Fruit fly (Drosophila melanogaster) whole organism, embryonic: ENCODE results near the gene Tdg.

Source experiments
- BEAF-32 ChIP-seq: fragments of 200-800 bp; sonication (Bioruptor generic); optimal IDR thresholded peaks from 3 replicates; lab custom pipeline; 2017; ENCODE audit warnings: missing biosample characterization, missing genetic modification characterization, mild to moderate bottlenecking, moderate library complexity, missing genetic modification reagents
- CG10274 ChIP-seq: fragments of 200-800 bp; sonication (Bioruptor generic); optimal IDR thresholded peaks from 3 replicates; lab custom pipeline; 2017; ENCODE audit warnings: missing biosample characterization, mild to moderate bottlenecking, missing genetic modification characterization
- CG11456 ChIP-seq: fragments of 200-800 bp; sonication (Bioruptor generic); IDR thresholded peaks from 3 replicates; pipeline ENCODE4 v1.3.6; 2022; ENCODE audit warnings: missing biosample characterization, missing genetic modification characterization
- CG11695 ChIP-seq: fragments of 200-800 bp; sonication (Bioruptor generic); IDR thresholded peaks from 3 replicates; pipeline ENCODE4 v1.3.6; 2022; ENCODE audit warnings: missing biosample characterization, missing genetic modification characterization
- CG11723 ChIP-seq: fragments of 200-800 bp; sonication (Bioruptor generic); optimal IDR thresholded peaks from 2 replicates; lab custom pipeline; 2017; ENCODE audit warnings: missing biosample characterization, mild to moderate bottlenecking, missing genetic modification characterization
- CG12071 ChIP-seq: fragments of 200-800 bp; sonication (Bioruptor generic); optimal IDR thresholded peaks from 3 replicates; lab custom pipeline; 2018; ENCODE audit warnings: missing biosample characterization, mild to moderate bottlenecking, missing genetic modification characterization
- CG12659 ChIP-seq: fragments of 200-800 bp; sonication (Bioruptor generic); optimal IDR thresholded peaks from 3 replicates; lab custom pipeline; 2017; ENCODE audit warnings: mild to moderate bottlenecking, missing biosample characterization, missing genetic modification reagents, missing genetic modification characterization
- CG12744 ChIP-seq: fragments of 200-800 bp; sonication (Bioruptor generic); optimal IDR thresholded peaks from 2 replicates; lab custom pipeline; 2016; ENCODE audit warnings: missing biosample characterization, missing genetic modification characterization
- CG13123 ChIP-seq: fragments of 200-800 bp; sonication (Bioruptor generic); optimal IDR thresholded peaks from 2 replicates; lab custom pipeline; 2016; ENCODE audit warnings: missing biosample characterization, missing genetic modification characterization
- CG13296 ChIP-seq: fragments of 200-800 bp; sonication (Bioruptor generic); optimal IDR thresholded peaks from 3 replicates; lab custom pipeline; 2018; ENCODE audit warnings: missing biosample characterization, mild to moderate bottlenecking, missing genetic modification characterization
- CG14860 ChIP-seq: fragments of 200-800 bp; sonication (Bioruptor generic); IDR thresholded peaks from 3 replicates; pipeline ENCODE4 v1.3.6; 2022; ENCODE audit warnings: missing biosample characterization, missing genetic modification characterization; ENCODE audit not compliant: partially characterized antibody
- CG17385 ChIP-seq: fragments of 200-800 bp; sonication (Bioruptor generic); optimal IDR thresholded peaks from 3 replicates; lab custom pipeline; 2018; ENCODE audit warnings: missing biosample characterization, mild to moderate bottlenecking, missing genetic modification characterization
- CG17568 ChIP-seq: fragments of 200-800 bp; sonication (Bioruptor generic); optimal IDR thresholded peaks from 2 replicates; lab custom pipeline; 2018; ENCODE audit warnings: missing biosample characterization, mild to moderate bottlenecking, missing genetic modification characterization, moderate library complexity
- CG18262 ChIP-seq: fragments of 200-800 bp; optimal IDR thresholded peaks from 3 replicates; lab custom pipeline; 2019; ENCODE audit warnings: missing biosample characterization, mild to moderate bottlenecking, missing genetic modification characterization, moderate library complexity
- CG30020 ChIP-seq: fragments of 200-800 bp; optimal IDR thresholded peaks from 2 replicates; lab custom pipeline; 2019; ENCODE audit warnings: missing biosample characterization, mild to moderate bottlenecking, missing genetic modification characterization, moderate library complexity
- CG3995 ChIP-seq: fragments of 200-800 bp; sonication (Bioruptor generic); optimal IDR thresholded peaks from 3 replicates; lab custom pipeline; 2016; ENCODE audit warnings: missing biosample characterization, missing genetic modification characterization
- CG8924 ChIP-seq: fragments of 200-800 bp; optimal IDR thresholded peaks from 3 replicates; lab custom pipeline; 2019; ENCODE audit warnings: missing biosample characterization, mild to moderate bottlenecking, missing genetic modification characterization, moderate library complexity
- CG9215 ChIP-seq: fragments of 200-800 bp; sonication (Bioruptor generic); IDR thresholded peaks from 2 replicates; pipeline ENCODE4 v1.3.6; 2022; ENCODE audit warnings: missing biosample characterization, missing genetic modification characterization
- CG9797 ChIP-seq: fragments of 200-800 bp; sonication (Bioruptor generic); optimal IDR thresholded peaks from 3 replicates; lab custom pipeline; 2018; ENCODE audit warnings: missing biosample characterization, mild to moderate bottlenecking, missing genetic modification characterization
- CHES-1-like ChIP-seq: fragments of 200-800 bp; sonication (Bioruptor generic); optimal IDR thresholded peaks from 2 replicates; lab custom pipeline; 2016; ENCODE audit warnings: missing biosample characterization, missing genetic modification characterization
- CTCF ChIP-seq: fragments of 200-800 bp; sonication (Bioruptor generic); optimal IDR thresholded peaks from 2 replicates; lab custom pipeline; 2017; ENCODE audit warnings: missing biosample characterization, mild to moderate bottlenecking, missing genetic modification characterization, moderate library complexity
- Doc3 ChIP-seq: fragments of 200-800 bp; sonication (Bioruptor generic); IDR thresholded peaks from 3 replicates; pipeline ENCODE4 v1.3.6; 2022; ENCODE audit warnings: missing biosample characterization, missing genetic modification characterization; ENCODE audit not compliant: partially characterized antibody
- Dp ChIP-seq: fragments of 200-800 bp; sonication (Bioruptor generic); optimal IDR thresholded peaks from 2 replicates; lab custom pipeline; 2018; ENCODE audit warnings: missing biosample characterization, mild to moderate bottlenecking, missing genetic modification characterization, moderate library complexity
- HmgD ChIP-seq: fragments of 200-800 bp; sonication (Bioruptor generic); optimal IDR thresholded peaks from 3 replicates; lab custom pipeline; 2016; ENCODE audit warnings: missing biosample characterization, missing genetic modification characterization
- Kr ChIP-seq: fragments of 200-800 bp; sonication (Bioruptor generic); optimal IDR thresholded peaks from 2 replicates; lab custom pipeline; 2017; ENCODE audit warnings: missing biosample characterization, mild to moderate bottlenecking, missing genetic modification characterization
- Lhr ChIP-seq: fragments of 200-800 bp; sonication (Bioruptor generic); optimal IDR thresholded peaks from 3 replicates; lab custom pipeline; 2017; ENCODE audit warnings: mild to moderate bottlenecking, missing biosample characterization, missing genetic modification reagents, missing genetic modification characterization
- NfI ChIP-seq: fragments of 200-800 bp; sonication (Bioruptor generic); optimal IDR thresholded peaks from 3 replicates; lab custom pipeline; 2018; ENCODE audit warnings: missing biosample characterization, mild to moderate bottlenecking, missing genetic modification characterization, moderate library complexity
- Opbp ChIP-seq: fragments of 200-800 bp; sonication (Bioruptor generic); IDR thresholded peaks from 3 replicates; pipeline ENCODE4 v1.3.6; 2022; ENCODE audit warnings: missing biosample characterization, missing genetic modification characterization; ENCODE audit not compliant: partially characterized antibody
- Xbp1 ChIP-seq: fragments of 200-800 bp; sonication (Bioruptor generic); optimal IDR thresholded peaks from 3 replicates; lab custom pipeline; 2016; ENCODE audit warnings: missing biosample characterization, mild to moderate bottlenecking, missing genetic modification characterization
- ase ChIP-seq: fragments of 200-800 bp; sonication (Bioruptor generic); IDR thresholded peaks from 3 replicates; pipeline ENCODE4 v1.3.6; 2022; ENCODE audit warnings: missing biosample characterization, missing genetic modification characterization
- bbx ChIP-seq: fragments of 200-800 bp; sonication (Bioruptor generic); IDR thresholded peaks from 2 replicates; pipeline ENCODE4 v1.3.6; 2022; ENCODE audit warnings: missing biosample characterization, missing genetic modification characterization; ENCODE audit not compliant: partially characterized antibody
- bsh ChIP-seq, 2 experiments: fragments of 200-800 bp; sonication (Bioruptor generic); optimal IDR thresholded peaks; 2 replicates each; lab custom pipeline; 2017 to 2018; ENCODE audit warnings: mild to moderate bottlenecking in 2 of 2, missing biosample characterization in 2 of 2, missing genetic modification characterization in 2 of 2, moderate library complexity in 1 of 2
- cas ChIP-seq: fragments of 200-800 bp; sonication (Bioruptor generic); IDR thresholded peaks from 2 replicates; pipeline ENCODE4 v1.3.6; 2022; ENCODE audit warnings: missing biosample characterization, missing genetic modification characterization
- cg ChIP-seq: fragments of 200-800 bp; sonication (Bioruptor generic); optimal IDR thresholded peaks from 3 replicates; lab custom pipeline; 2019; ENCODE audit warnings: missing biosample characterization, mild to moderate bottlenecking, missing genetic modification characterization, moderate library complexity
- ci ChIP-seq: fragments of 200-800 bp; sonication (Bioruptor generic); IDR thresholded peaks from 3 replicates; pipeline ENCODE4 v1.3.6; 2022; ENCODE audit warnings: missing biosample characterization, missing genetic modification characterization
- croc ChIP-seq: fragments of 200-800 bp; sonication (Bioruptor generic); conservative IDR thresholded peaks from 3 replicates; pipeline ENCODE4 v1.3.6; 2022; ENCODE audit warnings: missing biosample characterization, missing genetic modification characterization
- dan ChIP-seq: fragments of 200-800 bp; sonication (Bioruptor generic); IDR thresholded peaks from 2 replicates; pipeline ENCODE4 v1.3.6; 2022; ENCODE audit warnings: missing biosample characterization, missing genetic modification characterization
- fd96Cb ChIP-seq: fragments of 200-800 bp; sonication (Bioruptor generic); optimal IDR thresholded peaks from 2 replicates; lab custom pipeline; 2018; ENCODE audit warnings: missing biosample characterization, mild to moderate bottlenecking, missing genetic modification characterization, moderate library complexity
- gfzf ChIP-seq: fragments of 200-800 bp; sonication (Bioruptor generic); optimal IDR thresholded peaks from 2 replicates; lab custom pipeline; 2016; ENCODE audit warnings: missing biosample characterization, mild to moderate bottlenecking, missing genetic modification characterization, moderate library complexity
- gt ChIP-seq: fragments of 200-800 bp; sonication (Bioruptor generic); IDR thresholded peaks from 2 replicates; pipeline ENCODE4 v1.3.6; 2022; ENCODE audit warnings: missing biosample characterization, missing genetic modification characterization
- her ChIP-seq: fragments of 200-800 bp; sonication (Bioruptor generic); optimal IDR thresholded peaks from 2 replicates; lab custom pipeline; 2016; ENCODE audit warnings: missing biosample characterization, missing genetic modification characterization
- hkb ChIP-seq, 2 experiments: fragments of 200-800 bp in 1 of 2; fragments of >200 bp in 1 of 2; sonication (Bioruptor generic) in 1 of 2; IDR thresholded peaks in 1 of 2; optimal IDR thresholded peaks in 1 of 2; 2 replicates each; pipeline versions ENCODE4 v1.3.6 to Lab custom; 2017 to 2022; ENCODE audit warnings: missing biosample characterization in 1 of 2, missing genetic modification characterization in 1 of 2
- insv ChIP-seq, 2 experiments: fragments of 200-800 bp; sonication (Bioruptor generic); optimal IDR thresholded peaks; 3 replicates each; lab custom pipeline; 2016 to 2018; ENCODE audit warnings: missing biosample characterization in 2 of 2, missing genetic modification characterization in 2 of 2
- jumu ChIP-seq: fragments of 200-800 bp; sonication (Bioruptor generic); optimal IDR thresholded peaks from 3 replicates; lab custom pipeline; 2016; ENCODE audit warnings: missing biosample characterization, missing genetic modification characterization
- odd ChIP-seq: fragments of 200-800 bp; sonication (Bioruptor generic); optimal IDR thresholded peaks from 2 replicates; lab custom pipeline; 2017; ENCODE audit warnings: missing biosample characterization, mild to moderate bottlenecking, missing genetic modification characterization
- onecut ChIP-seq: fragments of 200-800 bp; sonication (Bioruptor generic); IDR thresholded peaks from 2 replicates; pipeline ENCODE4 v1.3.6; 2022; ENCODE audit warnings: missing biosample characterization, missing genetic modification characterization
- row ChIP-seq: fragments of 200-800 bp; sonication (Bioruptor generic); IDR thresholded peaks from 3 replicates; pipeline ENCODE4 v1.3.6; 2022; ENCODE audit warnings: missing biosample characterization, missing genetic modification characterization
- sc ChIP-seq, 3 experiments: fragments of >200 bp in 2 of 3; fragments of 200-800 bp in 1 of 3; sonication (Bioruptor generic) in 1 of 3; optimal IDR thresholded peaks; 2 replicates in 2 of 3; 3 replicates in 1 of 3; lab custom pipeline; 2017; ENCODE audit warnings: mild to moderate bottlenecking in 1 of 3, missing biosample characterization in 1 of 3, missing genetic modification characterization in 1 of 3, missing genetic modification reagents in 1 of 3
- sd ChIP-seq: fragments of 200-800 bp; sonication (Bioruptor generic); optimal IDR thresholded peaks from 3 replicates; lab custom pipeline; 2018; ENCODE audit warnings: missing biosample characterization, mild to moderate bottlenecking, missing genetic modification characterization, moderate library complexity
- shn ChIP-seq: fragments of 200-800 bp; sonication (Bioruptor generic); optimal IDR thresholded peaks from 3 replicates; lab custom pipeline; 2016; ENCODE audit warnings: missing biosample characterization, missing genetic modification characterization
- stwl ChIP-seq: fragments of 200-800 bp; sonication (Bioruptor generic); optimal IDR thresholded peaks from 3 replicates; lab custom pipeline; 2018; ENCODE audit warnings: missing biosample characterization, mild to moderate bottlenecking, missing genetic modification characterization, moderate library complexity

Tdg gene

DNA sequence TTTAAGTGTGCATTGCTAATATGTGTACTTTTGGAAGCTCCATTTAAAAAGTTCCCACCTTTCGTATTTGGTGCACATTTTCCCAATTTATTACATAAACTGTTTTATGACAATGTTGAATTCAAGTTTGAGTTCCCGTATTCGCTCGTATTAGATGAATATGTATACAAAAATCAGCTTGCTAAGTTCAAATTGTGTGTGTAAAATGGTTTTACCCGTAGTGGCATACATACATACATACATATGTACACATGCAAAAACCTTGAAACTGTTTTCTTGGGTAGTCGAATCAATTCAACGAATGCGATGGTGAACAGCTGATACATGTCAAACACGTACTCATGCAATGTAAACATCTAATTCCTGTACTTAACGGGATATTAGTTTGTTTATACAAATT is 802 bp upstream of the Tdg start (continued):
- TF ChIP-seq odd (GFP tag; lab: Kevin White, UChicago) (peak; percentile 24), shn (no peak), hkb (optimal IDR thresholded peaks at IDR 0.05; lab: Kevin White, UChicago) (no peak), hkb (GFP tag; IDR thresholded peaks at IDR 0.05; lab: Robert Waterston, UW) (no peak), CG9215 (GFP tag; lab: Robert Waterston, UW) (no peak), croc (GFP tag; lab: Robert Waterston, UW) (no peak), CG18262 (tag; lab: Kevin White, UChicago) (peak; percentile 6), CG13296 (GFP tag; lab: Kevin White, UChicago) (peak; percentile 44), CG17385 (GFP tag; lab: Kevin White, UChicago) (peak; percentile 18), bsh (GFP tag; optimal IDR thresholded peaks at IDR 0.05; lab: Kevin White, UChicago) (no peak), CG3995 (GFP tag; lab: Kevin White, UChicago) (no peak), onecut (GFP tag; lab: Robert Waterston, UW) (no peak), gt (GFP tag; lab: Robert Waterston, UW) (no peak), insv (GFP tag; optimal IDR thresholded peaks at IDR 0.05; lab: Kevin White, UChicago) (no peak), Opbp (GFP tag; lab: Robert Waterston, UW) (no peak), fd96Cb (tag; lab: Kevin White, UChicago) (no peak), cas (GFP tag; lab: Robert Waterston, UW) (no peak), NfI (GFP tag; lab: Kevin White, UChicago) (no peak), jumu (GFP tag; lab: Kevin White, UChicago) (no peak), ci (GFP tag; lab: Robert Waterston, UW) (no peak), CG11723 (GFP tag; lab: Kevin White, UChicago) (no peak), CG11456 (GFP tag; lab: Robert Waterston, UW) (no peak), CG9797 (GFP tag; lab: Kevin White, UChicago) (no peak), bbx (GFP tag; lab: Robert Waterston, UW) (no peak), row (GFP tag; lab: Robert Waterston, UW) (no peak), BEAF-32 (GFP tag; lab: Kevin White, UChicago) (no peak), sc (optimal IDR thresholded peaks at IDR 0.05; lab: Kevin White, UChicago) (no peak), sc (GFP tag; optimal IDR thresholded peaks at IDR 0.05; lab: Kevin White, UChicago) (no peak), CG10274 (GFP tag; lab: Kevin White, UChicago) (no peak), CG30020 (tag; lab: Kevin White, UChicago) (no peak), CG12744 (no peak), CG14860 (GFP tag; lab: Robert Waterston, UW) (no peak), CG17568 (peak; percentile 69), gfzf (no peak), CG12071 (GFP tag; lab: Kevin White, UChicago) (no peak), HmgD (GFP tag; lab: Kevin White, UChicago) (no peak), dan (no peak), cg (GFP tag; lab: Kevin White, UChicago) (peak; percentile 43)

DNA sequence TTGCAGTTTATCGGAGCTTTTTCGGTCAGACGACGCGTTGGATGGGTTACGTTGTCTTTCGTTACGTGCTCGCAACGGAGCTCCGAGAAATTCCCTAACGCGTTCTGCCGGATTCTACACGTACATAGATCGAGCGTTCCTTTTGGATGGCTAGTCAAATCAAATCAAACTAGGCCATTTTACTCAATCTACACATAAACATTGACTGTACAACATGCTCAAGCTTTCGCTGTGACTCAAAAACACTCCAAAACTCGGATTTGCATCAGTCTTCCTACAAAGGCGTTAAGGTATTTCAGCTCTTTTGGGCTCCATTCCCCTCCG is 187 bp upstream of the Tdg start, which contains the start of gene Pur-alpha:
Gene Pur-alpha (plus strand): TSS at position 138 of the 324 bp plus-strand sequence.
- TF ChIP-seq Lhr (peak; percentile 74), sd (tag; lab: Kevin White, UChicago) (peak; percentile 60), CG13123 (GFP tag; lab: Kevin White, UChicago) (no peak), CG11695 (0 out of 3 replicates have a peak, but pooled peaks have one; percentile 14), CG12659 (GFP tag; lab: Kevin White, UChicago) (peak; percentile 55), gfzf (peak; percentile 93), onecut (GFP tag; lab: Robert Waterston, UW) (peak; percentile 30), Kr (GFP tag; lab: Kevin White, UChicago) (no peak), Doc3 (GFP tag; lab: Robert Waterston, UW) (no peak), CHES-1-like (GFP tag; lab: Kevin White, UChicago) (peak; percentile 12), CTCF (GFP tag; lab: Kevin White, UChicago) (peak; percentile 67), stwl (tag; lab: Kevin White, UChicago) (peak; percentile 50), her (GFP tag; lab: Kevin White, UChicago) (peak; percentile 100), CG8924 (tag; lab: Kevin White, UChicago) (peak; percentile 40), Dp (GFP tag; lab: Kevin White, UChicago) (peak; percentile 17), Xbp1 (peak; percentile 38), ase (GFP tag; lab: Robert Waterston, UW) (no peak)
